Fruit fly (Drosophila melanogaster): ENCODE data around the gene Ravus.

The Ravus gene

dm6 chr3R:13273462-13273861 is 9.6 kb upstream of the Ravus start:
- TF ChIP-seq CG14667 (GFP tag; IDR thresholded peaks at IDR 0.05) (no peak), crol (GFP tag; IDR thresholded peaks at IDR 0.05) (peak; percentile 52; the same call in 1 of the 2 replicates), Oaz (GFP tag; IDR thresholded peaks at IDR 0.05) (no peak), HmgD (GFP tag; optimal IDR thresholded peaks at IDR 0.05) (no peak), CG34224 (GFP tag; IDR thresholded peaks at IDR 0.05; ENCODE audit: partially characterized antibody) (peak; percentile 45; the same call in 1 of the 3 replicates), H15 (GFP tag; IDR thresholded peaks at IDR 0.05) (no peak), CG4730 (GFP tag; IDR thresholded peaks at IDR 0.05) (no peak), NK7.1 (GFP tag; optimal IDR thresholded peaks at IDR 0.05) (no peak), CG2678 (tag; optimal IDR thresholded peaks at IDR 0.05) (no peak), oc (tag; optimal IDR thresholded peaks at IDR 0.05) (peak; percentile 57), da (GFP tag; optimal IDR thresholded peaks at IDR 0.05) (no peak), unpg (GFP tag; optimal IDR thresholded peaks at IDR 0.05) (no peak), CG34422 (GFP tag; IDR thresholded peaks at IDR 0.05) (no peak), prd (optimal IDR thresholded peaks at IDR 0.05) (no peak), prd (GFP tag; IDR thresholded peaks at IDR 0.05) (no peak), CG13894 (tag; optimal IDR thresholded peaks at IDR 0.05) (peak; percentile 42), HLHmδ (GFP tag; optimal IDR thresholded peaks at IDR 0.05) (no peak), ftz-f1 (GFP tag; optimal IDR thresholded peaks at IDR 0.05) (peak; percentile 30), ap (GFP tag; IDR thresholded peaks at IDR 0.05) (no peak), salm (tag; optimal IDR thresholded peaks at IDR 0.05) (no peak), eyg (GFP tag; optimal IDR thresholded peaks at IDR 0.05) (no peak), lab (GFP tag; optimal IDR thresholded peaks at IDR 0.05) (peak; percentile 10), Nf-YB (GFP tag; optimal IDR thresholded peaks at IDR 0.05) (no peak), chinmo (GFP tag; IDR thresholded peaks at IDR 0.05; ENCODE audit: partially characterized antibody) (peak; percentile 97), tll (GFP tag; optimal IDR thresholded peaks at IDR 0.05) (no peak), p53 (GFP tag; optimal IDR thresholded peaks at IDR 0.05) (no peak), sens-2 (GFP tag; IDR thresholded peaks at IDR 0.05) (no peak), tgo (GFP tag; IDR thresholded peaks at IDR 0.05) (no peak), Eip74EF (GFP tag; optimal IDR thresholded peaks at IDR 0.05) (peak in 1 of 2 experiments; percentile 94), CG3281 (GFP tag; optimal IDR thresholded peaks at IDR 0.05) (no peak), CG13287 (GFP tag; IDR thresholded peaks at IDR 0.05; ENCODE audit: partially characterized antibody) (peak; percentile 27; the same call in 1 of the 2 replicates), ci (GFP tag; IDR thresholded peaks at IDR 0.05) (no peak), Atf-2 (GFP tag; optimal IDR thresholded peaks at IDR 0.05) (no peak), CG11560 (tag; IDR thresholded peaks at IDR 0.05) (no peak), CG17829 (tag; optimal IDR thresholded peaks at IDR 0.05) (no peak), Tbp (GFP tag; optimal IDR thresholded peaks at IDR 0.05) (no peak), Atf6 (GFP tag; IDR thresholded peaks at IDR 0.05) (no peak), CG11247 (GFP tag; IDR thresholded peaks at IDR 0.05) (no peak), CG10565 (GFP tag; optimal IDR thresholded peaks at IDR 0.05) (no peak), sima (GFP tag; optimal IDR thresholded peaks at IDR 0.05) (no peak), lmd (GFP tag; IDR thresholded peaks at IDR 0.05) (no peak), CG11398 (GFP tag; optimal IDR thresholded peaks at IDR 0.05) (no peak), CG8924 (tag; optimal IDR thresholded peaks at IDR 0.05) (no peak), Dip3 (GFP tag; optimal IDR thresholded peaks at IDR 0.05) (no peak), Doc3 (GFP tag; IDR thresholded peaks at IDR 0.05; ENCODE audit: partially characterized antibody) (no peak), CG6854 (GFP tag; optimal IDR thresholded peaks at IDR 0.05) (no peak), phol (tag; optimal IDR thresholded peaks at IDR 0.05) (no peak), Spps (tag; optimal IDR thresholded peaks at IDR 0.05) (no peak), Sry-β (GFP tag; optimal IDR thresholded peaks at IDR 0.05) (no peak), Camta (GFP tag; optimal IDR thresholded peaks at IDR 0.05) (no peak), CG9797 (GFP tag; optimal IDR thresholded peaks at IDR 0.05) (no peak), CG2129 (GFP tag; IDR thresholded peaks at IDR 0.05; ENCODE audit: partially characterized antibody) (no peak)
